Worm (Caenorhabditis elegans): ENCODE results near the gene K02C4.3.

K02C4.3 gene

DNA sequence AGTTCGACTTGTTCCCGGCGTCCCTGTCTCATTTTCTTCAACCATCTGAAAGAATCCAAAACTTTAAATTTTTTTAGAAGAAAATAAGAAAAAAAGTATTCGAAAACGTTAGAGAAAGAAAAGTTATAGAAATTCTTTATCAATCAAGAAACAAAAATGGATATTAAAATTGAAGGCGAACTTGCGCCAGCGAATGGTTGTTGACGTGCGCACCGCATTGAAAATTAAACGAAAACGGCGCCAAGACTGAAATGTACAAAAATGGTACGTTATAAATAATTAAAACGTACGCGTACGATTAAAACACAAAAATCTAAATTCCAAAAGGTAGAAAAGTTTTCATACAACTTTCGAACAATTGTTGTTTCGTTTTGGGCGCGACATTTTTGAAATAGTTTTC lies at the start of gene K02C4.3:
Gene K02C4.3, minus strand, starts transcription at position 51 of the 400 bp plus-strand sequence.
- TF ChIP-seq ztf-29 (GFP tag; IDR thresholded peaks at IDR 0.05) (no peak), flt-1 (GFP tag; IDR thresholded peaks at IDR 0.05) (no peak), ztf-23 (GFP tag; IDR thresholded peaks at IDR 0.05) (no peak), ref-1 (GFP tag; conservative IDR thresholded peaks at IDR 0.05) (no peak), med-1 (GFP tag; optimal IDR thresholded peaks at IDR 0.05; ENCODE audit: insufficient read depth) (no peak), tab-1 (GFP tag; IDR thresholded peaks at IDR 0.05) (no peak), cog-1 (tag; optimal IDR thresholded peaks at IDR 0.05) (no peak), T22C8.4 (GFP tag; IDR thresholded peaks at IDR 0.05) (no peak), klf-2 (GFP tag; conservative IDR thresholded peaks at IDR 0.05) (no peak)

DNA sequence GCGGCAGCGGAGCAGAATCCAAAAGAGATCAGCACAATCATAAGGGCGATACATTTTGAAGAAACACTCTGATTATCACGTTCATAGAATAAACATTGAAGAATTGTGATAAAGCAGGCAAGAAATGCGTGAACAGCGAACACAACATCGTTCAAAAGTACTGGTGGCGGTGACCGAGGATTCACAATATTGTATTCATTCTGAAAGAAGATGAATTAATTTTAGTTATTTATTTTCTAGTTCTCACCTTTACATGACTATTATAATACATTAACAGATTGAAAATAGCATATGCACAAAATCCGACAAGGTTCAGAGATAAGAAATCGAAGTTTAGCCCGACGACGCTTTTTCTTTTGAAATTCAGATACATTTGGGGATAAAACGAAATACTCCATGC lies 49.3 kb upstream of the K02C4.3 start:
- no peak for TF ChIP-seq flt-1 (GFP tag; IDR thresholded peaks at IDR 0.05)

DNA sequence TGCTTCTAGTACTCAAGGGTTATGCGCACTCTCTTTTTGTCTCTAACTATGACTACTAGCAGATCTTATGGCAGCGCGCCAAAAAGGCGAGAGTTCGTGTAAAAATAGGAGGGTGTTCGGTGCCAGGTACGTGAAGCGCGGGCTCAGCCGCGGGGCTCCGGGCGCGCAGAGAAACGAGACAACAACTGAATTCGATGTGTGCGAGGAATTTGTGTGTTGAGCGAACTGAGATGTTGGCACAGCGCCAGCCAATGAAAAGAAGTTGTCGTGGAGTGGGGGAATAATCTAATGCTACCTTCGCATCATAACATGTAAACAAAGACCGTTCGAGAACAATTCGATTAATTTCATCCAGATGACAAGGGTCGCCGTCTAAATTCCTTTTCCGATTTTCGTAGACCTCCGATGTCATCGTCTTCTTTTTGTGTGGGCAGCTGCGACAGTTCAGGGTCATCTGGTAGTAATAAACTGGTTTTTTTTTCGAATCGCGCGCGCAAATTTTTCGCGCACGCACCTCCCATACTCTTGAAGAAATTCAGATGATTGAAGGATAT lies 44.8 kb upstream of the K02C4.3 start:
- TF ChIP-seq ref-1 (GFP tag; conservative IDR thresholded peaks at IDR 0.05) = no peak
- no peak for TF ChIP-seq ztf-29 (GFP tag; IDR thresholded peaks at IDR 0.05)
- 0 out of 2 replicates have a peak, but pooled peaks have one; percentile 5 for TF ChIP-seq flt-1 (GFP tag; IDR thresholded peaks at IDR 0.05)
- TF ChIP-seq tab-1 (GFP tag; IDR thresholded peaks at IDR 0.05) = 0 out of 2 replicates have a peak, but pooled peaks have one; percentile 25

DNA sequence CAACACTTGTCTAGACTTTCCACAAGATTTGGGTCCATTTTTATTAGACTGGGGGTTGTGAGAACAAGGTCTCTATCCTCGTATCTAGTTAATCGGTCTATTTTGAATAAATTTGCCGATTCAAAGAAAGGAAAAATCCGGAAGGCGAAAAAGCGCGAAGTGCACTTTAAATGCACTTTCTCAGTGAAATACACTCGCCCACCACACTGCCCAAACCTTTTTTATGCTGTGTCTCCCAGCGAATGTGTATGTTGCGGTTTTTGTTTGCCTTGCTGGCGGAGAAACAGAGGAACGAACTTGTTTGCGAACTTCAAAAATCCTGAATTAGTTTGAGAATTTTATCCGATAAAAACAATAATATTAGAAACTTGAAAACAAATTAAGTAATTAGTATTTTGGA lies 44.1 kb upstream of the K02C4.3 start:
- TF ChIP-seq ztf-23 (GFP tag; IDR thresholded peaks at IDR 0.05) (no peak), med-1 (GFP tag; optimal IDR thresholded peaks at IDR 0.05; ENCODE audit: insufficient read depth) (no peak), klf-2 (GFP tag; conservative IDR thresholded peaks at IDR 0.05) (no peak), ref-1 (GFP tag; conservative IDR thresholded peaks at IDR 0.05) (no peak)

DNA sequence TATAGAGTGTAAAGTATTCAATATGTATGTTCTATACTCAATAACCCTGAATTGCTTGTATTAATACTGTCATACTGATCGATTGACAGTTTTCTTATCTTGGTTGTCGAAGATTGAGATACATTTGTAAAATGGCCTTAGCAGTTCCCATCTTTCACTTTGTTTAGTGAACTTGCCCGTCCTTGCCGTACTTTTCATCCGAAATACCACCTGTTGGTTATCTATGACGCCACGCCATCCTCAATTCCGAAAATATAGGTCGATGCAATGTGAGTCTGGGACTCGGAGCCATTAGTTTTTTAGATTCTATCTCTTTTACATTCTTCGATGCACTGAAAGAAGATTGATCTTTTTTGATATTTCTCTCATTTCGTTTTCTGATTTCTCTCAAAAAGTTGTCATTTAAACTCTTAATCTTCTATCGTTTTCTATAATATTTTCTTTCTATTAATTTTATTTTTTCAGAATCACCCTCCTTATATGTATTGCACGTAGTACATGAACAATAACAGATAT lies 42.9 kb upstream of the K02C4.3 start, which contains the start of gene ulp-4:
Gene ulp-4, plus strand, starts transcription at position 466 of the 516 bp plus-strand sequence.
- TF ChIP-seq med-1 (GFP tag; optimal IDR thresholded peaks at IDR 0.05; ENCODE audit: insufficient read depth) (no peak), ztf-23 (GFP tag; IDR thresholded peaks at IDR 0.05) (no peak), tab-1 (GFP tag; IDR thresholded peaks at IDR 0.05) (no peak), flt-1 (GFP tag; IDR thresholded peaks at IDR 0.05) (no peak), ref-1 (GFP tag; conservative IDR thresholded peaks at IDR 0.05) (no peak), T22C8.4 (GFP tag; IDR thresholded peaks at IDR 0.05) (no peak), ztf-29 (GFP tag; IDR thresholded peaks at IDR 0.05) (no peak), klf-2 (GFP tag; conservative IDR thresholded peaks at IDR 0.05) (no peak), cog-1 (tag; optimal IDR thresholded peaks at IDR 0.05) (no peak)

DNA sequence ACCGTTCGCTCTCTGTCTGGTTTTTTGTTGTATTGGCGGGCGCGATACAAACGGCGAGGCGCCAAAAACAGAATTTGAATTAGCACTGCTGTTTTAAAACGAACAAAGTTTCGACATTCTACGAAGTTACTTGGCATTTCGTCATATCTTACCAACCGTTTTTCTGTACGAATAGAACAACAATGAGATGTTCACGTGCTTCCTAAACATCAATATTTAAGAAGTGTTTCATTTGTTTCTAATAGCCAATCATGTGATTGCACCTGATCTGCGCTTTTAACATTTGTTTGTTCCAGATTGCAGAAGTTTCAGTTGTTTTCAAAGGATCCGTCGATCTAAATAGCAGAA lies 42.4 kb upstream of the K02C4.3 start:
- no peak for TF ChIP-seq cog-1 (tag; optimal IDR thresholded peaks at IDR 0.05)
- TF ChIP-seq klf-2 (GFP tag; conservative IDR thresholded peaks at IDR 0.05) = no peak
- TF ChIP-seq tab-1 (GFP tag; IDR thresholded peaks at IDR 0.05) = no peak
- TF ChIP-seq ref-1 (GFP tag; conservative IDR thresholded peaks at IDR 0.05) = no peak
- no peak for TF ChIP-seq ztf-29 (GFP tag; IDR thresholded peaks at IDR 0.05)
- TF ChIP-seq med-1 (GFP tag; optimal IDR thresholded peaks at IDR 0.05; ENCODE audit: insufficient read depth) = no peak
- no peak for TF ChIP-seq flt-1 (GFP tag; IDR thresholded peaks at IDR 0.05)
- no peak for TF ChIP-seq ztf-23 (GFP tag; IDR thresholded peaks at IDR 0.05)
- no peak for TF ChIP-seq T22C8.4 (GFP tag; IDR thresholded peaks at IDR 0.05)

DNA sequence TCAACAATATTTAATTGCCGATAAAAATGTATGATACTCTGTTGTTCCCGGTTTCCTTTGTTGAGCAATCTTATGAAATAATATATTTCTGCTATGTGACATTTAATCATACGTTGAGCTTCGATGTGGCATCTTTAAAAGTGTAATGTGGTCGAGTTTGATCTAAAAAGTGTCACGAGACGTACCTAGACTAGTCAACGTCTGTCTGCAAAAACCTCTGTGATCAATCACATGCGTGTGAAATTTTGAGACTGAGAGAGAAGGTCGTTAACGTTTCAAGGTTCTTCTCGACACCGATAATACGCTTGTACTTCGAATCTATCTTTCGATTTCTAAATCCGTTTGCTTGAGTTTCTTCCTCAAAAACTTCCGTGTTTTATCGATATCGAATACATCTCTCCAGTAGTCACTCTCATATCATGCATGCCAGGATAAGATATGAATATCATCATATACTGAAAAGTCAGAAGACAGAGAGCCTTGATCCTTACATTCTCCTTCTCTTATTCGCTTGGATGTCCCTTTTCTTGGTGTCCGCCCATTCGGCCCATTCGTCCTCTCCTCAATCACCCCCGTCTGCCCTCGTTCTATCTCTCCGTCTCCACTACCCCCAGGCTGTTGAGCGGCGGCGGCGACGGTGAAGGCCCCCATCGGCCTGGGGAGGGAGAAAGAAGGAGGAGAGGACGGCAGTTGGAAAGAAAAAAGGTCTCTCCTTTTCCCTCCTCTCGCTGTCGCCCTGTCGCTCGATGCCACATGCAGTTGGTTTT lies 41.8 kb upstream of the K02C4.3 start:
- TF ChIP-seq ztf-23 (GFP tag; IDR thresholded peaks at IDR 0.05) = peak; percentile 72
- TF ChIP-seq cog-1 (tag; optimal IDR thresholded peaks at IDR 0.05) = no peak
- no peak for TF ChIP-seq klf-2 (GFP tag; conservative IDR thresholded peaks at IDR 0.05)
- TF ChIP-seq flt-1 (GFP tag; IDR thresholded peaks at IDR 0.05) = 0 out of 2 replicates have a peak, but pooled peaks have one; percentile 33
- no peak for TF ChIP-seq ref-1 (GFP tag; conservative IDR thresholded peaks at IDR 0.05)
- TF ChIP-seq tab-1 (GFP tag; IDR thresholded peaks at IDR 0.05) = 0 out of 2 replicates have a peak, but pooled peaks have one; percentile 49
- no peak for TF ChIP-seq ztf-29 (GFP tag; IDR thresholded peaks at IDR 0.05)
- no peak for TF ChIP-seq med-1 (GFP tag; optimal IDR thresholded peaks at IDR 0.05; ENCODE audit: insufficient read depth)
- no peak for TF ChIP-seq T22C8.4 (GFP tag; IDR thresholded peaks at IDR 0.05)

DNA sequence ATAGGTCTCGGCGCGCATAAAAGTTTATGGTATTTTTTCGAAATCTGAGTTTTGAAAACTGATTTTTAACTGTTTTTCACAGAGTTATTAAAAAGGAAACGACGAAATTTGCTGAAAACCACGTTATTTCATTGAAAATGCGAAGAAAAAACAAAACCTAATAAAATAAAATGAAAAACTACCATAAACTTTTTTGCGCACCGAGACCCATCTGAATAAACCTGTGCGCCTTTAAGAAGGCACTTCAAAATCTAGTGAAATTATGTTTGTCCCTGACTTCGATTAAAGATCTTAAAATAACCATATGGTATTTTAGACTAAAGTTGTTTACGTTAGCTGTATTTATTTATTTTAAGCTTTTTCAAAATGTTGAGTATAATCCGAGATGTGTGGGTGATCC lies 41.1 kb upstream of the K02C4.3 start:
- TF ChIP-seq T22C8.4 (GFP tag; IDR thresholded peaks at IDR 0.05) = no peak
- TF ChIP-seq cog-1 (tag; optimal IDR thresholded peaks at IDR 0.05) = no peak
- no peak for TF ChIP-seq ref-1 (GFP tag; conservative IDR thresholded peaks at IDR 0.05)
- TF ChIP-seq tab-1 (GFP tag; IDR thresholded peaks at IDR 0.05) = no peak
- TF ChIP-seq ztf-29 (GFP tag; IDR thresholded peaks at IDR 0.05) = no peak
- TF ChIP-seq klf-2 (GFP tag; conservative IDR thresholded peaks at IDR 0.05) = no peak
- no peak for TF ChIP-seq flt-1 (GFP tag; IDR thresholded peaks at IDR 0.05)
- no peak for TF ChIP-seq med-1 (GFP tag; optimal IDR thresholded peaks at IDR 0.05; ENCODE audit: insufficient read depth)
- no peak for TF ChIP-seq ztf-23 (GFP tag; IDR thresholded peaks at IDR 0.05)

DNA sequence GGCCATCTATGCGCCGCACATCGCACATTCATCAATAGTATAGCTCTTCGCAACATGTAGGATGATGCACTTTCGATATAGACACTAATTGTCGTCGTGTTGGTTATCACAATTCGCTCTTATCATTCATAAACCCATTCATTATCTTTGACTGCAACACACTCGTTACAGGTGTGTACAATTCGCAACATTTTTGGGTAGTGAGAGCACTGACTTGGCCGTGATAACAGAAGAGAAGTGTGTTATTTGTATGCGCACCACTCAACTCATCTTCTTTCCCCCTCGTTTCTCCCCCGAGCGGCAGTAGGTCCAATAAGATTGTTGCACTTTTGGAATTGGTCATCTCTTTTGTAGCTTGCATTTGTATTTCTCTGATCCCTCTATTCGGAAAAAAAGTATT lies 40.6 kb upstream of the K02C4.3 start:
- TF ChIP-seq ztf-29 (GFP tag; IDR thresholded peaks at IDR 0.05) = no peak
- TF ChIP-seq flt-1 (GFP tag; IDR thresholded peaks at IDR 0.05) = no peak
- no peak for TF ChIP-seq T22C8.4 (GFP tag; IDR thresholded peaks at IDR 0.05)
- TF ChIP-seq tab-1 (GFP tag; IDR thresholded peaks at IDR 0.05) = no peak
- no peak for TF ChIP-seq ref-1 (GFP tag; conservative IDR thresholded peaks at IDR 0.05)
- TF ChIP-seq ztf-23 (GFP tag; IDR thresholded peaks at IDR 0.05) = no peak
- no peak for TF ChIP-seq med-1 (GFP tag; optimal IDR thresholded peaks at IDR 0.05; ENCODE audit: insufficient read depth)
- no peak for TF ChIP-seq klf-2 (GFP tag; conservative IDR thresholded peaks at IDR 0.05)
- TF ChIP-seq cog-1 (tag; optimal IDR thresholded peaks at IDR 0.05) = no peak

DNA sequence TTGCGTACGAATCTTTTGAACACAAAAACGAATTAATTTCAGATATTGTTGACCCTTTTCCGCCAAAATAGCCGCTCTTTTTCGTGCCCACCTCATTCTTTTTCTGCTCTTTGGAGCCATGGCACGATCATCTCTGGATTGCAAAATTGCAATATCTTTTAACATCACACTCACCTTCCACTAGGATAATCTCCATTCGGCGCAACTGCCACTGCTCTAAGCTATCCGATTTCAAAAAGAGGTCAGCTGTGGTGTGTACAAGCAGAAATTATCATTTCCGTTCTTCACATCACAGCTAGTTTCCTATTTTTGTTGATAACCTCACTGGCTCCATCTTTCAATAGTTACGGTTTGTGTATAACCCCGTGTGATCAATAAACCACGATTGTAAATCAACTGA lies 40.0 kb upstream of the K02C4.3 start:
- TF ChIP-seq klf-2 (GFP tag; conservative IDR thresholded peaks at IDR 0.05) (no peak), ref-1 (GFP tag; conservative IDR thresholded peaks at IDR 0.05) (no peak), cog-1 (tag; optimal IDR thresholded peaks at IDR 0.05) (no peak), flt-1 (GFP tag; IDR thresholded peaks at IDR 0.05) (no peak), ztf-29 (GFP tag; IDR thresholded peaks at IDR 0.05) (no peak), med-1 (GFP tag; optimal IDR thresholded peaks at IDR 0.05; ENCODE audit: insufficient read depth) (no peak), ztf-23 (GFP tag; IDR thresholded peaks at IDR 0.05) (no peak), tab-1 (GFP tag; IDR thresholded peaks at IDR 0.05) (no peak), T22C8.4 (GFP tag; IDR thresholded peaks at IDR 0.05) (no peak)
